Worm (Caenorhabditis elegans) whole organism, late embryonic: ENCODE measurements around the gene cpr-9.
A peak's percentile ranks its signal among the peaks of the same experiment; 100 is the strongest.

Source experiments
- C38D4.7 ChIP-seq: fragments of 200-800 bp; sonication (Bioruptor generic); optimal IDR thresholded peaks from 2 replicates; lab custom pipeline; 2018; ENCODE audit warnings: mild to moderate bottlenecking, missing genetic modification characterization, moderate library complexity, missing compliant biosample characterization
- F13H6.1 ChIP-seq: sonication (generic microtip); optimal IDR thresholded peaks from 2 replicates; lab custom pipeline; 2016; ENCODE audit warnings: missing genetic modification characterization, missing compliant biosample characterization
- K02D7.2 ChIP-seq: sonication (generic microtip); optimal IDR thresholded peaks from 2 replicates; lab custom pipeline; 2017; ENCODE audit warnings: mild to moderate bottlenecking, missing genetic modification characterization, missing compliant biosample characterization
- T23F11.4 ChIP-seq: fragments of 200-800 bp; sonication (Bioruptor generic); optimal IDR thresholded peaks from 2 replicates; lab custom pipeline; 2018; ENCODE audit warnings: mild to moderate bottlenecking, missing genetic modification characterization, missing compliant biosample characterization
- Y22D7AL.16 ChIP-seq: sonication (generic microtip); optimal IDR thresholded peaks from 2 replicates; lab custom pipeline; 2016; ENCODE audit warnings: missing genetic modification characterization, missing compliant biosample characterization
- ahr-1 ChIP-seq: sonication (generic microtip); optimal IDR thresholded peaks from 2 replicates; lab custom pipeline; 2016; ENCODE audit warnings: missing genetic modification characterization, missing compliant biosample characterization
- ama-1 ChIP-seq: fragments of 150-350 bp; optimal IDR thresholded peaks from 2 replicates; lab custom pipeline; 2014
- ceh-14 ChIP-seq: sonication (generic microtip); optimal IDR thresholded peaks from 2 replicates; lab custom pipeline; 2016; ENCODE audit warnings: missing genotype, missing genetic modification characterization, missing compliant biosample characterization
- ceh-19 ChIP-seq: fragments of 200-800 bp; sonication (Bioruptor generic); optimal IDR thresholded peaks from 2 replicates; lab custom pipeline; 2018; ENCODE audit warnings: mild to moderate bottlenecking, missing genetic modification characterization, missing compliant biosample characterization
- ceh-2 ChIP-seq: sonication (generic microtip); optimal IDR thresholded peaks from 2 replicates; lab custom pipeline; 2016; ENCODE audit warnings: missing genotype, missing genetic modification characterization, missing compliant biosample characterization
- ceh-24 ChIP-seq: sonication (generic microtip); optimal IDR thresholded peaks from 2 replicates; lab custom pipeline; 2016; ENCODE audit warnings: mild to moderate bottlenecking, missing genetic modification characterization, missing compliant biosample characterization
- ceh-31 ChIP-seq: sonication (generic microtip); optimal IDR thresholded peaks from 2 replicates; lab custom pipeline; 2016; ENCODE audit warnings: missing genetic modification characterization, missing compliant biosample characterization
- ceh-34 ChIP-seq: sonication (generic microtip); optimal IDR thresholded peaks from 2 replicates; lab custom pipeline; 2016; ENCODE audit warnings: mild to moderate bottlenecking, missing genetic modification characterization, missing compliant biosample characterization
- ceh-45 ChIP-seq: fragments of 200-800 bp; sonication (Bioruptor generic); IDR thresholded peaks from 2 replicates; pipeline ENCODE4 v1.3.6; 2022; ENCODE audit warnings: missing genetic modification reagents, missing genetic modification characterization, missing compliant biosample characterization
- ceh-6 ChIP-seq: fragments of 200-800 bp; sonication (Bioruptor generic); optimal IDR thresholded peaks from 2 replicates; lab custom pipeline; 2018; ENCODE audit warnings: mild to moderate bottlenecking, missing genetic modification characterization, missing compliant biosample characterization
- ceh-9 ChIP-seq: sonication (generic microtip); optimal IDR thresholded peaks from 2 replicates; lab custom pipeline; 2016; ENCODE audit warnings: mild to moderate bottlenecking, missing genetic modification characterization, inconsistent platforms, missing compliant biosample characterization
- che-1 ChIP-seq: sonication (generic microtip); optimal IDR thresholded peaks from 2 replicates; lab custom pipeline; 2016; ENCODE audit warnings: mild to moderate bottlenecking, missing genetic modification characterization, missing compliant biosample characterization
- dmd-4 ChIP-seq: sonication (generic microtip); optimal IDR thresholded peaks from 2 replicates; lab custom pipeline; 2016; ENCODE audit warnings: borderline replicate concordance, missing genetic modification characterization, missing compliant biosample characterization
- ets-4 ChIP-seq: sonication (generic microtip); optimal IDR thresholded peaks from 2 replicates; lab custom pipeline; 2016; ENCODE audit warnings: missing genetic modification characterization, missing compliant biosample characterization
- eyg-1 ChIP-seq: sonication (generic microtip); optimal IDR thresholded peaks from 2 replicates; lab custom pipeline; 2016; ENCODE audit warnings: missing genotype, missing genetic modification characterization, missing compliant biosample characterization
- fax-1 ChIP-seq: sonication (generic microtip); optimal IDR thresholded peaks from 2 replicates; lab custom pipeline; 2016; ENCODE audit warnings: missing genotype, missing genetic modification characterization, missing compliant biosample characterization
- fkh-10 ChIP-seq: fragments of 150-350 bp; optimal IDR thresholded peaks from 2 replicates; lab custom pipeline; 2014; ENCODE audit warnings: missing biosample characterization, missing genetic modification reagents, missing genetic modification characterization
- gmeb-2 ChIP-seq: sonication (generic microtip); optimal IDR thresholded peaks from 2 replicates; lab custom pipeline; 2016; ENCODE audit warnings: missing genetic modification characterization, inconsistent platforms, missing compliant biosample characterization
- hlh-13 ChIP-seq: fragments of 200-800 bp; sonication (Bioruptor generic); optimal IDR thresholded peaks from 2 replicates; lab custom pipeline; 2018; ENCODE audit warnings: mild to moderate bottlenecking, missing genetic modification characterization, missing compliant biosample characterization
- hlh-8 ChIP-seq: sonication (generic microtip); optimal IDR thresholded peaks from 2 replicates; lab custom pipeline; 2016; ENCODE audit warnings: missing genotype, missing genetic modification characterization, missing compliant biosample characterization
- lim-6 ChIP-seq: sonication (generic microtip); optimal IDR thresholded peaks from 2 replicates; lab custom pipeline; 2016; ENCODE audit warnings: missing genetic modification characterization, missing compliant biosample characterization
- madf-2 ChIP-seq: sonication (generic microtip); optimal IDR thresholded peaks from 2 replicates; lab custom pipeline; 2017; ENCODE audit warnings: missing genetic modification characterization, missing compliant biosample characterization
- mec-3 ChIP-seq: sonication (generic microtip); optimal IDR thresholded peaks from 2 replicates; lab custom pipeline; 2016; ENCODE audit warnings: borderline replicate concordance, missing genetic modification characterization, missing compliant biosample characterization
- nfya-1 ChIP-seq: sonication (generic microtip); optimal IDR thresholded peaks from 2 replicates; lab custom pipeline; 2017; ENCODE audit warnings: missing genetic modification characterization, mild to moderate bottlenecking, missing compliant biosample characterization, antibody characterized with exemption, moderate library complexity
- npax-4 ChIP-seq: sonication (generic microtip); optimal IDR thresholded peaks from 2 replicates; lab custom pipeline; 2016; ENCODE audit warnings: missing genetic modification characterization, missing compliant biosample characterization
- odd-2 ChIP-seq: sonication (generic microtip); optimal IDR thresholded peaks from 2 replicates; lab custom pipeline; 2017; ENCODE audit warnings: antibody characterized with exemption, mild to moderate bottlenecking, missing genetic modification characterization, missing compliant biosample characterization
- pag-3 ChIP-seq: sonication (generic microtip); optimal IDR thresholded peaks from 2 replicates; lab custom pipeline; 2016; ENCODE audit warnings: missing compliant biosample characterization, missing genetic modification characterization, borderline replicate concordance
- pat-9 ChIP-seq: fragments of 200-800 bp; sonication (Bioruptor generic); optimal IDR thresholded peaks from 2 replicates; lab custom pipeline; 2018; ENCODE audit warnings: mild to moderate bottlenecking, missing genetic modification characterization, moderate library complexity, missing compliant biosample characterization
- pax-1 ChIP-seq: fragments of 150-350 bp; optimal IDR thresholded peaks from 2 replicates; lab custom pipeline; 2014; ENCODE audit warnings: missing biosample characterization, missing genetic modification characterization
- pha-2 ChIP-seq: sonication (generic microtip); optimal IDR thresholded peaks from 2 replicates; lab custom pipeline; 2017; ENCODE audit warnings: mild to moderate bottlenecking, missing genetic modification characterization, missing compliant biosample characterization
- pha-4 ChIP-seq: fragments of 150-350 bp; optimal IDR thresholded peaks from 2 replicates; lab custom pipeline; 2018; ENCODE audit warnings: missing biosample characterization, missing genetic modification reagents, missing genetic modification characterization
- pqm-1 ChIP-seq: sonication (generic microtip); optimal IDR thresholded peaks from 2 replicates; lab custom pipeline; 2016; ENCODE audit warnings: missing genetic modification characterization, missing compliant biosample characterization
- pros-1 ChIP-seq: fragments of 150-350 bp; optimal IDR thresholded peaks from 2 replicates; lab custom pipeline; 2014; ENCODE audit warnings: missing biosample characterization, missing genetic modification reagents, missing genetic modification characterization
- ref-2 ChIP-seq: sonication (generic microtip); optimal IDR thresholded peaks from 2 replicates; lab custom pipeline; 2016; ENCODE audit warnings: missing genetic modification characterization, missing compliant biosample characterization
- sox-4 ChIP-seq: sonication (generic microtip); optimal IDR thresholded peaks from 2 replicates; lab custom pipeline; 2017; ENCODE audit warnings: mild to moderate bottlenecking, missing genetic modification characterization, inconsistent platforms, missing compliant biosample characterization
- tbx-2 ChIP-seq: sonication (generic microtip); optimal IDR thresholded peaks from 2 replicates; lab custom pipeline; 2016; ENCODE audit warnings: missing genetic modification characterization, missing compliant biosample characterization
- tbx-7 ChIP-seq: sonication (generic microtip); optimal IDR thresholded peaks from 2 replicates; lab custom pipeline; 2016; ENCODE audit warnings: missing genotype, missing genetic modification characterization, missing compliant biosample characterization
- ttx-3 ChIP-seq: sonication (generic microtip); optimal IDR thresholded peaks from 2 replicates; lab custom pipeline; 2016; ENCODE audit warnings: missing genetic modification reagents, missing genetic modification characterization, missing compliant biosample characterization
- unc-3 ChIP-seq, 2 experiments: fragments of 200-800 bp in 1 of 2; sonication (Bioruptor generic) in 1 of 2; sonication (generic microtip) in 1 of 2; conservative IDR thresholded peaks in 1 of 2; optimal IDR thresholded peaks in 1 of 2; 2 replicates each; pipeline versions ENCODE4 v1.3.6 to Lab custom; 2016 to 2022; ENCODE audit warnings: missing compliant biosample characterization in 2 of 2, missing genetic modification characterization in 2 of 2, missing genetic modification reagents in 1 of 2
- unc-42 ChIP-seq: sonication (generic microtip); optimal IDR thresholded peaks from 2 replicates; lab custom pipeline; 2016; ENCODE audit warnings: missing genotype, missing genetic modification characterization, missing compliant biosample characterization
- unc-86 ChIP-seq: sonication (generic microtip); optimal IDR thresholded peaks from 2 replicates; lab custom pipeline; 2016; ENCODE audit warnings: missing genetic modification characterization, missing compliant biosample characterization
- zip-5 ChIP-seq: sonication (generic microtip); optimal IDR thresholded peaks from 2 replicates; lab custom pipeline; 2016; ENCODE audit warnings: missing genetic modification characterization, missing compliant biosample characterization

cpr-9 gene

ce11 chrV:11997403-11997802 lies 5.5 kb upstream of the cpr-9 start:
- no peak for TF ChIP-seq ceh-19 (GFP tag; lab: Kevin White, UChicago)
- TF ChIP-seq ceh-14 (tag; lab: Kevin White, UChicago), result no peak
- no peak for TF ChIP-seq ceh-34
- TF ChIP-seq ceh-24, result no peak
- TF ChIP-seq K02D7.2 (tag; lab: Kevin White, UChicago), result no peak
- no peak for TF ChIP-seq mec-3 (tag; lab: Kevin White, UChicago)
- TF ChIP-seq ceh-2 (tag; lab: Kevin White, UChicago), result no peak
- TF ChIP-seq unc-86, result no peak
- TF ChIP-seq pax-1 (tag; lab: Kevin White, UChicago), result no peak
- no peak for TF ChIP-seq pha-2 (tag; lab: Kevin White, UChicago)
- TF ChIP-seq tbx-2 (tag; lab: Kevin White, UChicago), result no peak
- TF ChIP-seq T23F11.4 (GFP tag; lab: Kevin White, UChicago), result no peak
- TF ChIP-seq ceh-6 (GFP tag; lab: Kevin White, UChicago), result no peak
- TF ChIP-seq ama-1 (lab: Kevin White, UChicago), result no peak
- no peak for TF ChIP-seq sox-4 (tag; lab: Kevin White, UChicago)
- no peak for TF ChIP-seq odd-2 (tag; lab: Kevin White, UChicago)

ce11 chrV:12001747-12002456 lies 951 bp upstream of the cpr-9 start, which contains the start of gene gcy-33:
TSS of gene gcy-33 (minus strand) at chrV:12001797.
- TF ChIP-seq T23F11.4 (GFP tag; lab: Kevin White, UChicago), result peak; percentile 96
- TF ChIP-seq ttx-3 (tag; lab: Kevin White, UChicago), result peak; percentile 93
- peak; percentile 88 for TF ChIP-seq fax-1 (tag; lab: Kevin White, UChicago)
- peak; percentile 96 for TF ChIP-seq eyg-1
- peak; percentile 73 for TF ChIP-seq pag-3
- peak; percentile 77 for TF ChIP-seq zip-5
- peak; percentile 97 for TF ChIP-seq unc-86
- TF ChIP-seq pha-4, result no peak
- TF ChIP-seq tbx-7 (tag; lab: Kevin White, UChicago), result peak; percentile 46
- peak; percentile 93 for TF ChIP-seq che-1 (tag; lab: Kevin White, UChicago)
- TF ChIP-seq lim-6 (tag; lab: Kevin White, UChicago), result peak; percentile 68
- TF ChIP-seq fkh-10 (GFP tag; lab: Kevin White, UChicago), result peak; percentile 48
- TF ChIP-seq pat-9, result peak; percentile 93
- TF ChIP-seq unc-42, result peak; percentile 88
- TF ChIP-seq ceh-9 (tag; lab: Kevin White, UChicago), result peak; percentile 80
- TF ChIP-seq madf-2 (tag; lab: Kevin White, UChicago), result peak; percentile 94
- peak; percentile 93 for TF ChIP-seq pqm-1 (tag; lab: Kevin White, UChicago)
- peak; percentile 89 for TF ChIP-seq F13H6.1 (tag; lab: Kevin White, UChicago)
- TF ChIP-seq hlh-13 (GFP tag; lab: Kevin White, UChicago), result peak; percentile 80
- TF ChIP-seq K02D7.2 (tag; lab: Kevin White, UChicago), result peak; percentile 88
- peak; percentile 95 for TF ChIP-seq Y22D7AL.16 (tag; lab: Kevin White, UChicago)
- peak; percentile 75 for TF ChIP-seq hlh-8 (tag; lab: Kevin White, UChicago)
- peak; percentile 87 for TF ChIP-seq nfya-1 (tag; lab: Kevin White, UChicago)
- peak; percentile 86 for TF ChIP-seq dmd-4 (tag; lab: Kevin White, UChicago)
- TF ChIP-seq ceh-45, result peak; percentile 89
- TF ChIP-seq ceh-6 (GFP tag; lab: Kevin White, UChicago), result peak; percentile 95
- peak; percentile 92 for TF ChIP-seq npax-4
- peak; percentile 97 for TF ChIP-seq gmeb-2
- TF ChIP-seq pha-2 (tag; lab: Kevin White, UChicago), result peak; percentile 94
- peak; percentile 95 for TF ChIP-seq ceh-19 (GFP tag; lab: Kevin White, UChicago)
- TF ChIP-seq sox-4 (tag; lab: Kevin White, UChicago), result peak; percentile 91
- TF ChIP-seq C38D4.7, result peak; percentile 91
- peak; percentile 84 for TF ChIP-seq ceh-24
- peak; percentile 54 for TF ChIP-seq mec-3 (tag; lab: Kevin White, UChicago)
- TF ChIP-seq ref-2 (tag; lab: Kevin White, UChicago), result peak; percentile 94
- TF ChIP-seq ets-4 (tag; lab: Kevin White, UChicago), result peak; percentile 53
- peak; percentile 95 for TF ChIP-seq unc-3 (GFP tag; conservative IDR thresholded peaks at IDR 0.05; lab: Robert Waterston, UW)
- TF ChIP-seq unc-3 (tag; optimal IDR thresholded peaks at IDR 0.05; lab: Kevin White, UChicago), result peak; percentile 94
- peak; percentile 39 for TF ChIP-seq pros-1 (tag; lab: Kevin White, UChicago)
- TF ChIP-seq tbx-2 (tag; lab: Kevin White, UChicago), result peak; percentile 97
- TF ChIP-seq ama-1 (lab: Kevin White, UChicago), result no peak
- TF ChIP-seq ceh-31 (tag; lab: Kevin White, UChicago), result peak; percentile 91
- peak; percentile 85 for TF ChIP-seq ahr-1
